ENCODE assay signal across 7 worm cellular contexts in the genomic region with DNA sequence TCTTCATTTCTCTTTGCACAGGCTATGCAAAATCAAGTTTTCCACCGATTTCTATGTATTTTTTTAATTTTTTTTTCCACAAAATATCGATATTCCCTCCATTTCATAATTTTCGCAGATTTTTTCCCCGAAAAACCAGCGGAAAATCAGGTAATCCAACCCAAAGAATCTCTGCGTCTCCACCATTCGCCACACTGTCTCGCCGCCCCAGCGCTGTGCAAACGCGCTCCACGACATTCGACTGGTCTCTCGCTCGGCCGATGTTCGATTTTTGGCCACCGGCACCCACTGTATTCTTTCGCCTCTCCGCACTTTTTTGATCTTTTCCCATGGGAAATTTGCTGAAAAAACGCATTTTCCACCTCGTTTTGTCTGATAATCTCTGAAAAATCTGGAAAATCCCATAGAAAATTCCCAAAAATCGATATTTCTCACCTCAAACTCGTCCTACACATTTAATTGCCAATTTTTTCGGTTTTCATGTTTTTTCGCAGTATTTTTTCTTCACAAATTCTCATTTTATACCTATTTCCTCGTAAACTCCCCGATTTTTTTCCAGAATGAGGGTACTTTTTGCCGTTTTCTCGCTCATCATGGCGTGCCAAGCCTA.
A peak's percentile ranks its signal among the peaks of the same experiment; 100 is the strongest.
TF ChIP-seq lines count a peak whose summit lies in the region.

Gene vha-19 (plus strand): TSS at position 560 of the 610 bp plus-strand sequence.

TF ChIP-seq in whole organism, L1 larva, 84 proteins besides CTCF, POLR2A, EP300 and RAD21 (continues in another document):
- TF ChIP-seq Y116A8C.19 (tag; optimal IDR thresholded peaks at IDR 0.05; lab: Kevin White, UChicago; ENCODE audit: borderline replicate concordance) (no peak), F16B12.6 (tag; optimal IDR thresholded peaks at IDR 0.05; lab: Kevin White, UChicago) (peak; percentile 27), unc-130 (tag; optimal IDR thresholded peaks at IDR 0.05; lab: Kevin White, UChicago) (no peak), isw-1 (GFP tag; IDR thresholded peaks at IDR 0.05; lab: Robert Waterston, UW) (no peak), snpc-4 (tag; optimal IDR thresholded peaks at IDR 0.05; lab: Kevin White, UChicago) (no peak), nhr-237 (tag; optimal IDR thresholded peaks at IDR 0.05; lab: Kevin White, UChicago) (no peak), lin-35 (GFP tag; optimal IDR thresholded peaks at IDR 0.05; lab: Kevin White, UChicago) (peak; percentile 44 to 61), ceh-90 (tag; optimal IDR thresholded peaks at IDR 0.05; lab: Kevin White, UChicago) (no peak), irx-1 (tag; optimal IDR thresholded peaks at IDR 0.05; lab: Kevin White, UChicago) (no peak), elt-3 (tag; optimal IDR thresholded peaks at IDR 0.05; lab: Kevin White, UChicago) (no peak), elt-2 (tag; optimal IDR thresholded peaks at IDR 0.05; lab: Kevin White, UChicago) (no peak), ceh-88 (GFP tag; IDR thresholded peaks at IDR 0.05; lab: Robert Waterston, UW) (no peak)

TF ChIP-seq in whole organism, L2 larva, 48 proteins besides CTCF, POLR2A, EP300 and RAD21:
- TF ChIP-seq sem-4 (tag; optimal IDR thresholded peaks at IDR 0.05; lab: Kevin White, UChicago) (no peak), fos-1 (tag; optimal IDR thresholded peaks at IDR 0.05; lab: Kevin White, UChicago) (peak; percentile 8), lsy-2 (tag; optimal IDR thresholded peaks at IDR 0.05; lab: Kevin White, UChicago) (peak in 1 of 2 experiments; percentile 42), unc-55 (GFP tag; optimal IDR thresholded peaks at IDR 0.05; lab: Kevin White, UChicago) (peak; percentile 34), blmp-1 (tag; optimal IDR thresholded peaks at IDR 0.05; lab: Kevin White, UChicago; ENCODE audit: insufficient read depth) (no peak), nhr-21 (tag; optimal IDR thresholded peaks at IDR 0.05; lab: Kevin White, UChicago) (no peak), C34F6.9 (tag; optimal IDR thresholded peaks at IDR 0.05; lab: Kevin White, UChicago) (peak; percentile 11), sma-3 (GFP tag; optimal IDR thresholded peaks at IDR 0.05; lab: Kevin White, UChicago) (no peak), crh-2 (tag; optimal IDR thresholded peaks at IDR 0.05; lab: Kevin White, UChicago) (peak; percentile 20)

TF ChIP-seq in whole organism, L3 larva, 47 proteins besides CTCF, POLR2A, EP300 and RAD21:
- peak; percentile 77 for TF ChIP-seq hmg-11 (tag; optimal IDR thresholded peaks at IDR 0.05; lab: Kevin White, UChicago)
- TF ChIP-seq pha-4 (tag; optimal IDR thresholded peaks at IDR 0.05; lab: Kevin White, UChicago), result peak; percentile 52
- no peak for TF ChIP-seq ceh-16 (tag; optimal IDR thresholded peaks at IDR 0.05; lab: Kevin White, UChicago)
- peak; percentile 38 for TF ChIP-seq nfya-1 (tag; optimal IDR thresholded peaks at IDR 0.05; lab: Kevin White, UChicago; ENCODE audit: insufficient read depth)
- no peak for TF ChIP-seq daf-12 (tag; optimal IDR thresholded peaks at IDR 0.05; lab: Kevin White, UChicago)
- TF ChIP-seq mml-1 (tag; optimal IDR thresholded peaks at IDR 0.05; lab: Kevin White, UChicago), result no peak
- peak; percentile 61 for TF ChIP-seq elt-2 (tag; optimal IDR thresholded peaks at IDR 0.05; lab: Kevin White, UChicago)
- no peak for TF ChIP-seq unc-39 (tag; optimal IDR thresholded peaks at IDR 0.05; lab: Kevin White, UChicago)
- TF ChIP-seq snpc-4 (tag; optimal IDR thresholded peaks at IDR 0.05; lab: Kevin White, UChicago), result no peak
- TF ChIP-seq jun-1 (tag; optimal IDR thresholded peaks at IDR 0.05; lab: Kevin White, UChicago), result no peak
- TF ChIP-seq lsy-12 (tag; optimal IDR thresholded peaks at IDR 0.05; lab: Kevin White, UChicago), result no peak
- TF ChIP-seq lin-15B (tag; optimal IDR thresholded peaks at IDR 0.05; lab: Kevin White, UChicago), result peak; percentile 51
- TF ChIP-seq lin-39 (tag; optimal IDR thresholded peaks at IDR 0.05; lab: Kevin White, UChicago), result peak; percentile 15

TF ChIP-seq in whole organism, L4 larva, 104 proteins besides CTCF, POLR2A, EP300 and RAD21 (continues in another document):
- no peak for TF ChIP-seq nhr-102 (tag; optimal IDR thresholded peaks at IDR 0.05; lab: Kevin White, UChicago)
- no peak for TF ChIP-seq attf-4 (tag; optimal IDR thresholded peaks at IDR 0.05; lab: Kevin White, UChicago)
- TF ChIP-seq nhr-237 (tag; optimal IDR thresholded peaks at IDR 0.05; lab: Kevin White, UChicago), result no peak
- TF ChIP-seq zfp-3 (GFP tag; conservative IDR thresholded peaks at IDR 0.05; lab: Robert Waterston, UW), result no peak
- no peak for TF ChIP-seq duxl-1 (tag; optimal IDR thresholded peaks at IDR 0.05; lab: Kevin White, UChicago; ENCODE audit: poor library complexity)
- TF ChIP-seq skn-1 (tag; optimal IDR thresholded peaks at IDR 0.05; lab: Kevin White, UChicago), result no peak
- TF ChIP-seq ZK337.2 (GFP tag; IDR thresholded peaks at IDR 0.05; lab: Robert Waterston, UW), result no peak
- no peak for TF ChIP-seq Y75B8A.6 (GFP tag; IDR thresholded peaks at IDR 0.05; lab: Robert Waterston, UW)
- no peak for TF ChIP-seq lin-13 (GFP tag; optimal IDR thresholded peaks at IDR 0.05; lab: Kevin White, UChicago)
- no peak for TF ChIP-seq madf-9 (GFP tag; conservative IDR thresholded peaks at IDR 0.05; lab: Robert Waterston, UW)
- TF ChIP-seq spr-3 (GFP tag; optimal IDR thresholded peaks at IDR 0.05; lab: Kevin White, UChicago), result no peak
- no peak for TF ChIP-seq lim-7 (GFP tag; IDR thresholded peaks at IDR 0.05; lab: Robert Waterston, UW)
- no peak for TF ChIP-seq spr-1 (tag; optimal IDR thresholded peaks at IDR 0.05; lab: Kevin White, UChicago)
- no peak for TF ChIP-seq hlh-30 (tag; optimal IDR thresholded peaks at IDR 0.05; lab: Kevin White, UChicago; ENCODE audit: insufficient read depth)

TF ChIP-seq in whole organism, late embryonic, 69 proteins besides CTCF, POLR2A, EP300 and RAD21:
- no peak for TF ChIP-seq mec-3 (tag; optimal IDR thresholded peaks at IDR 0.05; lab: Kevin White, UChicago; ENCODE audit: borderline replicate concordance)
- no peak for TF ChIP-seq pha-4 (tag; optimal IDR thresholded peaks at IDR 0.05; lab: Kevin White, UChicago)
- no peak for TF ChIP-seq K09A11.1 (tag; optimal IDR thresholded peaks at IDR 0.05; lab: Kevin White, UChicago; ENCODE audit: insufficient read depth)
- no peak for TF ChIP-seq pqm-1 (tag; optimal IDR thresholded peaks at IDR 0.05; lab: Kevin White, UChicago)
- TF ChIP-seq fax-1 (tag; optimal IDR thresholded peaks at IDR 0.05; lab: Kevin White, UChicago), result no peak
- no peak for TF ChIP-seq madf-2 (tag; optimal IDR thresholded peaks at IDR 0.05; lab: Kevin White, UChicago)
- TF ChIP-seq ets-4 (tag; optimal IDR thresholded peaks at IDR 0.05; lab: Kevin White, UChicago), result peak; percentile 14
- no peak for TF ChIP-seq fkh-6 (tag; optimal IDR thresholded peaks at IDR 0.05; lab: Kevin White, UChicago)
- TF ChIP-seq ceh-34 (tag; optimal IDR thresholded peaks at IDR 0.05; lab: Kevin White, UChicago), result peak; percentile 51
- peak; percentile 23 for TF ChIP-seq ceh-48 (tag; optimal IDR thresholded peaks at IDR 0.05; lab: Kevin White, UChicago)

TF ChIP-seq in whole organism, mixed stage, embryonic, 35 proteins besides CTCF, POLR2A, EP300 and RAD21:
- TF ChIP-seq lsy-2 (tag; optimal IDR thresholded peaks at IDR 0.05; lab: Kevin White, UChicago) (no peak), bed-3 (GFP tag; optimal IDR thresholded peaks at IDR 0.05; lab: Kevin White, UChicago) (no peak), nhr-237 (tag; optimal IDR thresholded peaks at IDR 0.05; lab: Kevin White, UChicago) (peak; percentile 6), mep-1 (tag; optimal IDR thresholded peaks at IDR 0.05; lab: Kevin White, UChicago) (no peak), zip-8 (tag; optimal IDR thresholded peaks at IDR 0.05; lab: Kevin White, UChicago) (no peak), nhr-28 (tag; optimal IDR thresholded peaks at IDR 0.05; lab: Kevin White, UChicago) (no peak)

TF ChIP-seq in whole organism, young adult, 124 proteins besides CTCF, POLR2A, EP300 and RAD21 (continues in another document):
- TF ChIP-seq xnd-1 (tag; optimal IDR thresholded peaks at IDR 0.05; lab: Kevin White, UChicago) (no peak), zfh-2 (GFP tag; conservative IDR thresholded peaks at IDR 0.05; lab: Robert Waterston, UW) (no peak), lag-1 (GFP tag; IDR thresholded peaks at IDR 0.05; lab: Robert Waterston, UW) (no peak), K12H6.12 (tag; optimal IDR thresholded peaks at IDR 0.05; lab: Kevin White, UChicago) (no peak), lin-54 (GFP tag; optimal IDR thresholded peaks at IDR 0.05; lab: Kevin White, UChicago) (peak; percentile 17), hrde-1 (tag; optimal IDR thresholded peaks at IDR 0.05; lab: Kevin White, UChicago; ENCODE audit: borderline replicate concordance) (no peak), F57C9.4 (tag; optimal IDR thresholded peaks at IDR 0.05; lab: Kevin White, UChicago) (no peak), snpc-1.1 (tag; optimal IDR thresholded peaks at IDR 0.05; lab: Kevin White, UChicago; ENCODE audit: insufficient read depth) (no peak), sdz-38 (tag; optimal IDR thresholded peaks at IDR 0.05; lab: Kevin White, UChicago) (no peak), nfya-2 (GFP tag; IDR thresholded peaks at IDR 0.05; lab: Robert Waterston, UW) (no peak), Y56A3A.18 (GFP tag; IDR thresholded peaks at IDR 0.05; lab: Robert Waterston, UW) (no peak), madf-10 (tag; optimal IDR thresholded peaks at IDR 0.05; lab: Kevin White, UChicago) (no peak), dpl-1 (GFP tag; optimal IDR thresholded peaks at IDR 0.05; lab: Kevin White, UChicago) (no peak), Y79H2A.3 (GFP tag; conservative IDR thresholded peaks at IDR 0.05; lab: Robert Waterston, UW) (no peak), repo-1 (tag; optimal IDR thresholded peaks at IDR 0.05; lab: Kevin White, UChicago) (no peak), lir-1 (GFP tag; conservative IDR thresholded peaks at IDR 0.05; lab: Robert Waterston, UW) (no peak), attf-5 (GFP tag; optimal IDR thresholded peaks at IDR 0.05; lab: Kevin White, UChicago) (peak; percentile 54), cebp-1 (GFP tag; IDR thresholded peaks at IDR 0.05; lab: Robert Waterston, UW) (no peak), cebp-1 (tag; optimal IDR thresholded peaks at IDR 0.05; lab: Kevin White, UChicago) (peak; percentile 73), ama-1 (optimal IDR thresholded peaks at IDR 0.05; lab: Kevin White, UChicago) (no peak), ama-1 (GFP tag; optimal IDR thresholded peaks at IDR 0.05; lab: Kevin White, UChicago) (no peak), efl-1 (GFP tag; optimal IDR thresholded peaks at IDR 0.05; lab: Kevin White, UChicago) (peak; percentile 4), ceh-27 (GFP tag; optimal IDR thresholded peaks at IDR 0.05; lab: Kevin White, UChicago) (peak; percentile 13), T26A5.8 (tag; optimal IDR thresholded peaks at IDR 0.05; lab: Kevin White, UChicago) (no peak), ztf-6 (GFP tag; IDR thresholded peaks at IDR 0.05; lab: Robert Waterston, UW) (no peak), pbrm-1 (GFP tag; IDR thresholded peaks at IDR 0.05; lab: Robert Waterston, UW) (no peak), let-607 (tag; optimal IDR thresholded peaks at IDR 0.05; lab: Kevin White, UChicago) (no peak), F39B2.1 (GFP tag; IDR thresholded peaks at IDR 0.05; lab: Robert Waterston, UW) (no peak), ztf-18 (tag; optimal IDR thresholded peaks at IDR 0.05; lab: Kevin White, UChicago) (peak; percentile 20)
